Fruit fly (Drosophila melanogaster) whole organism, adult: ENCODE measurements around the gene Alp4.

Source experiments
- CG1620 ChIP-seq: fragments of 200-800 bp; sonication (Bioruptor generic); optimal IDR thresholded peaks from 2 replicates; lab custom pipeline; 2016; ENCODE audit warnings: missing biosample characterization, missing genetic modification characterization
- CG7045 ChIP-seq: fragments of 200-800 bp; sonication (Bioruptor generic); optimal IDR thresholded peaks from 2 replicates; lab custom pipeline; 2017; ENCODE audit warnings: missing biosample characterization, mild to moderate bottlenecking, missing genetic modification characterization
- Hr96 ChIP-seq: fragments of 200-800 bp; sonication (Bioruptor generic); optimal IDR thresholded peaks from 2 replicates; lab custom pipeline; 2016; ENCODE audit warnings: missing biosample characterization, missing genetic modification characterization
- bab1 ChIP-seq: fragments of 200-800 bp; sonication (Bioruptor generic); optimal IDR thresholded peaks from 3 replicates; lab custom pipeline; 2019; ENCODE audit warnings: missing biosample characterization, mild to moderate bottlenecking, missing genetic modification characterization, moderate library complexity
- kay ChIP-seq: fragments of 200-800 bp; sonication (Bioruptor generic); peaks from one replicate; lab custom pipeline; 2016; ENCODE audit warnings: missing biosample characterization, missing genetic modification characterization, borderline replicate concordance
- ovo ChIP-seq: fragments of 200-800 bp; sonication (Bioruptor generic); optimal IDR thresholded peaks from 2 replicates; lab custom pipeline; 2016; ENCODE audit warnings: missing biosample characterization, missing genetic modification characterization

- TF ChIP-seq kay (GFP tag; lab: Kevin White, UChicago) (no peak), ovo (GFP tag; lab: Kevin White, UChicago) (no peak), CG7045 (GFP tag; lab: Kevin White, UChicago) (no peak), CG1620 (GFP tag; lab: Kevin White, UChicago) (no peak), Hr96 (GFP tag; lab: Kevin White, UChicago) (no peak), bab1 (GFP tag; lab: Kevin White, UChicago) (no peak)
Observed at dm6 chr3R:31089985-31090384, 41.3 kb downstream of the Alp4 start.
